Fruit fly (Drosophila melanogaster) whole organism, embryonic: ENCODE data around the gene CG15429.
A peak's percentile ranks its signal among the peaks of the same experiment; 100 is the strongest.

Experiments
- CG14710 ChIP-seq: fragments of 200-800 bp; sonication (Bioruptor generic); optimal IDR thresholded peaks from 3 replicates; lab custom pipeline; 2019; ENCODE audit warnings: missing biosample characterization, mild to moderate bottlenecking, missing genetic modification characterization, moderate library complexity
- CG17568 ChIP-seq: fragments of 200-800 bp; sonication (Bioruptor generic); optimal IDR thresholded peaks from 2 replicates; lab custom pipeline; 2018; ENCODE audit warnings: missing biosample characterization, mild to moderate bottlenecking, missing genetic modification characterization, moderate library complexity
- CG4282 ChIP-seq: fragments of 200-800 bp; sonication (Bioruptor generic); optimal IDR thresholded peaks from 2 replicates; lab custom pipeline; 2016; ENCODE audit warnings: missing biosample characterization, missing genetic modification characterization
- CG6791 ChIP-seq: fragments of 200-800 bp; sonication (Bioruptor generic); IDR thresholded peaks from 3 replicates; pipeline ENCODE4 v1.3.6; 2022; ENCODE audit warnings: missing biosample characterization, missing genetic modification characterization; ENCODE audit not compliant: partially characterized antibody
- CG9609 ChIP-seq: fragments of 200-800 bp; sonication (Bioruptor generic); optimal IDR thresholded peaks from 3 replicates; lab custom pipeline; 2016; ENCODE audit warnings: missing biosample characterization, missing genetic modification characterization
- CG9817 ChIP-seq: fragments of 200-800 bp; sonication (Bioruptor generic); optimal IDR thresholded peaks from 2 replicates; lab custom pipeline; 2018; ENCODE audit warnings: missing biosample characterization, mild to moderate bottlenecking, missing genetic modification characterization, moderate library complexity
- Dip3 ChIP-seq: fragments of 200-800 bp; sonication (Bioruptor generic); optimal IDR thresholded peaks from 3 replicates; lab custom pipeline; 2016; ENCODE audit warnings: missing biosample characterization, missing genetic modification characterization
- HmgD ChIP-seq: fragments of 200-800 bp; sonication (Bioruptor generic); optimal IDR thresholded peaks from 3 replicates; lab custom pipeline; 2016; ENCODE audit warnings: missing biosample characterization, missing genetic modification characterization
- Max ChIP-seq: fragments of 200-800 bp; sonication (Bioruptor generic); optimal IDR thresholded peaks from 2 replicates; lab custom pipeline; 2016; ENCODE audit warnings: missing biosample characterization, mild to moderate bottlenecking, missing genetic modification characterization
- Sry-δ ChIP-seq: fragments of 200-800 bp; sonication (Bioruptor generic); optimal IDR thresholded peaks from 2 replicates; lab custom pipeline; 2016; ENCODE audit warnings: missing biosample characterization, missing genetic modification characterization
- jigr1 ChIP-seq: fragments of 200-800 bp; sonication (Bioruptor generic); IDR thresholded peaks from 3 replicates; pipeline ENCODE4 v1.3.6; 2022; ENCODE audit warnings: missing biosample characterization, missing genetic modification characterization
- otp ChIP-seq: fragments of 200-800 bp; sonication (Bioruptor generic); IDR thresholded peaks from 3 replicates; pipeline ENCODE4, ENCODE4 v1.3.6; 2022; ENCODE audit warnings: missing biosample characterization, missing genetic modification characterization
- zf30C ChIP-seq: fragments of 200-800 bp; sonication (Bioruptor generic); optimal IDR thresholded peaks from 3 replicates; lab custom pipeline; 2018; ENCODE audit warnings: missing biosample characterization, mild to moderate bottlenecking, missing genetic modification characterization

DNA sequence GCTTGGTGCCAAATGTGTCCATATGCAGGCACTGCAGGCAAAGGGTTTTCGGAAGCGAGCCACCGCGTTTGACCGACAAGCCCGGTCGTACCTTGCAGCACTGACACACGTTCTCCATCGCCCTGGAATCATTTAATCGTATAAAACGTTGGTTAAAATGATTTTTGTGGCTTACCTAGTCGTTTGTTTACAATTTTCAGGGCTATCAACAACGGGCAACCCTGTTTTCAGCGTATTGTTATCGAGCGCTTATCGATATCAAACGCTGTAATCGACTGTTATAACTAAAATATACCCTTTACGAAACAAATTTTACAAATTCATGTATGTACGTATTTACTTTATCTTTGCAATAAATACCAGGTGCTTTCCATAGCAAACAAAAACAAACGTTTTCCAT, 29.7 kb downstream of the CG15429 start, which contains the start of gene CG17612:
- no peak for TF ChIP-seq Dip3
- peak; percentile 33 for TF ChIP-seq CG14710 (tag; lab: Kevin White, UChicago)
- TF ChIP-seq zf30C, result no peak
- no peak for TF ChIP-seq CG9609
- no peak for TF ChIP-seq otp (GFP tag; lab: Robert Waterston, UW)
- TF ChIP-seq CG9817 (tag; lab: Kevin White, UChicago), result no peak
- peak; percentile 70 for TF ChIP-seq CG6791 (GFP tag; lab: Robert Waterston, UW)
- no peak for TF ChIP-seq Max (GFP tag; lab: Kevin White, UChicago)
- TF ChIP-seq Sry-δ, result peak; percentile 42
- TF ChIP-seq CG17568 (GFP tag; lab: Kevin White, UChicago), result no peak
- no peak for TF ChIP-seq HmgD
- TF ChIP-seq jigr1 (GFP tag; lab: Robert Waterston, UW), result no peak
- TF ChIP-seq CG4282, result no peak
